Fruit fly (Drosophila melanogaster) whole organism, prepupa: ENCODE data around the gene Bub3.
A peak's percentile ranks its signal among the peaks of the same experiment; 100 is the strongest.

Experiments
- Blimp-1 ChIP-seq: fragments of 200-800 bp; sonication (Bioruptor generic); optimal IDR thresholded peaks from 3 replicates; lab custom pipeline; 2017; ENCODE audit warnings: missing biosample characterization, missing genetic modification characterization, mild to moderate bottlenecking, moderate library complexity, missing genetic modification reagents
- CG10669 ChIP-seq: fragments of 200-800 bp; sonication (Bioruptor generic); optimal IDR thresholded peaks from 3 replicates; lab custom pipeline; 2018; ENCODE audit warnings: missing biosample characterization, mild to moderate bottlenecking, missing genetic modification characterization, moderate library complexity
- CG11294 ChIP-seq: fragments of 200-800 bp; sonication (Bioruptor generic); IDR thresholded peaks from 2 replicates; pipeline ENCODE4 v1.3.6; 2022; ENCODE audit warnings: missing biosample characterization, missing genetic modification characterization
- CG11762 ChIP-seq: fragments of 200-800 bp; sonication (Bioruptor generic); optimal IDR thresholded peaks from 3 replicates; lab custom pipeline; 2016; ENCODE audit warnings: missing biosample characterization, missing genetic modification characterization; ENCODE audit not compliant: insufficient read depth
- CG11902 ChIP-seq: fragments of 200-800 bp; sonication (Bioruptor generic); optimal IDR thresholded peaks from 3 replicates; lab custom pipeline; 2016; ENCODE audit warnings: missing biosample characterization, missing genetic modification characterization
- CG15336 ChIP-seq: fragments of 200-800 bp; sonication (Bioruptor generic); IDR thresholded peaks from 2 replicates; pipeline ENCODE4 v1.3.6; 2022; ENCODE audit warnings: missing biosample characterization, missing genetic modification characterization
- CG1621 ChIP-seq: fragments of 200-800 bp; sonication (Bioruptor generic); optimal IDR thresholded peaks from 3 replicates; lab custom pipeline; 2018; ENCODE audit warnings: missing biosample characterization, mild to moderate bottlenecking, missing genetic modification characterization
- CG3032 ChIP-seq: fragments of 200-800 bp; optimal IDR thresholded peaks from 2 replicates; lab custom pipeline; 2019; ENCODE audit warnings: missing biosample characterization, mild to moderate bottlenecking, missing genetic modification characterization, moderate library complexity
- CG31627 ChIP-seq: fragments of 200-800 bp; sonication (Bioruptor generic); optimal IDR thresholded peaks from 3 replicates; lab custom pipeline; 2016; ENCODE audit warnings: missing biosample characterization, missing genetic modification characterization
- CG34406 ChIP-seq: fragments of 200-800 bp; sonication (Bioruptor generic); optimal IDR thresholded peaks from 3 replicates; lab custom pipeline; 2016; ENCODE audit warnings: missing biosample characterization, missing genetic modification characterization
- CG3919 ChIP-seq: fragments of 200-800 bp; sonication (Bioruptor generic); optimal IDR thresholded peaks from 3 replicates; lab custom pipeline; 2016; ENCODE audit warnings: missing biosample characterization, missing genetic modification characterization
- CG4318 ChIP-seq: fragments of 200-800 bp; sonication (Bioruptor generic); optimal IDR thresholded peaks from 3 replicates; lab custom pipeline; 2017; ENCODE audit warnings: missing biosample characterization, mild to moderate bottlenecking, missing genetic modification characterization
- CG6163 ChIP-seq: fragments of 200-800 bp; sonication (Bioruptor generic); IDR thresholded peaks from 3 replicates; pipeline ENCODE4 v1.3.6; 2022; ENCODE audit warnings: missing biosample characterization, missing genetic modification characterization
- CG6276 ChIP-seq: fragments of 200-800 bp; sonication (Bioruptor generic); optimal IDR thresholded peaks from 2 replicates; lab custom pipeline; 2017; ENCODE audit warnings: missing biosample characterization, mild to moderate bottlenecking, missing genetic modification characterization
- CG6792 ChIP-seq: fragments of 200-800 bp; sonication (Bioruptor generic); optimal IDR thresholded peaks from 3 replicates; lab custom pipeline; 2016; ENCODE audit warnings: missing biosample characterization, missing genetic modification characterization
- CG6808 ChIP-seq: fragments of 200-800 bp; sonication (Bioruptor generic); optimal IDR thresholded peaks from 3 replicates; lab custom pipeline; 2017; ENCODE audit warnings: missing biosample characterization, missing genetic modification characterization, mild to moderate bottlenecking, moderate library complexity, missing genetic modification reagents
- CG6854 ChIP-seq: fragments of 200-800 bp; sonication (Bioruptor generic); optimal IDR thresholded peaks from 2 replicates; lab custom pipeline; 2017; ENCODE audit warnings: missing biosample characterization, mild to moderate bottlenecking, missing genetic modification characterization
- CG7368 ChIP-seq: fragments of 200-800 bp; sonication (Bioruptor generic); optimal IDR thresholded peaks from 3 replicates; lab custom pipeline; 2016; ENCODE audit warnings: missing biosample characterization, missing genetic modification characterization
- CG8119 ChIP-seq: fragments of 200-800 bp; sonication (Bioruptor generic); IDR thresholded peaks from 3 replicates; pipeline ENCODE4 v1.3.6; 2022; ENCODE audit warnings: missing biosample characterization, missing genetic modification characterization
- CG8319 ChIP-seq: fragments of 200-800 bp; sonication (Bioruptor generic); optimal IDR thresholded peaks from 3 replicates; lab custom pipeline; 2016; ENCODE audit warnings: missing biosample characterization, missing genetic modification characterization
- CG8632 ChIP-seq: fragments of 200-800 bp; sonication (Bioruptor generic); optimal IDR thresholded peaks from 3 replicates; lab custom pipeline; 2016; ENCODE audit warnings: missing biosample characterization, missing genetic modification characterization
- CG9139 ChIP-seq: fragments of 200-800 bp; sonication (Bioruptor generic); optimal IDR thresholded peaks from 3 replicates; lab custom pipeline; 2017; ENCODE audit warnings: missing biosample characterization, mild to moderate bottlenecking, missing genetic modification characterization
- Eip75B ChIP-seq: fragments of 200-800 bp; sonication (Bioruptor generic); optimal IDR thresholded peaks from 3 replicates; lab custom pipeline; 2016; ENCODE audit warnings: missing biosample characterization, missing genetic modification characterization
- Eip78C ChIP-seq: fragments of 200-800 bp; sonication (Bioruptor generic); peaks from one replicate; lab custom pipeline; 2016; ENCODE audit warnings: missing biosample characterization, missing genetic modification characterization
- Eip93F ChIP-seq: fragments of 200-800 bp; sonication (Bioruptor generic); optimal IDR thresholded peaks from 2 replicates; lab custom pipeline; 2016; ENCODE audit warnings: missing biosample characterization, mild to moderate bottlenecking, missing genetic modification characterization
- Ets21C ChIP-seq: fragments of 200-800 bp; sonication (Bioruptor generic); optimal IDR thresholded peaks from 3 replicates; lab custom pipeline; 2016; ENCODE audit warnings: missing biosample characterization, missing genetic modification characterization
- Ets96B ChIP-seq: fragments of 200-800 bp; optimal IDR thresholded peaks from 2 replicates; lab custom pipeline; 2019; ENCODE audit warnings: missing biosample characterization, mild to moderate bottlenecking, missing genetic modification characterization, moderate library complexity
- Hr39 ChIP-seq: fragments of 200-800 bp; sonication (Bioruptor generic); optimal IDR thresholded peaks from 2 replicates; lab custom pipeline; 2016; ENCODE audit warnings: missing biosample characterization, missing genetic modification characterization
- Lpt ChIP-seq: fragments of 200-800 bp; sonication (Bioruptor generic); optimal IDR thresholded peaks from 3 replicates; lab custom pipeline; 2016; ENCODE audit warnings: missing biosample characterization, missing genetic modification characterization
- Met ChIP-seq: fragments of 200-800 bp; sonication (Bioruptor generic); optimal IDR thresholded peaks from 3 replicates; lab custom pipeline; 2016; ENCODE audit warnings: missing biosample characterization, missing genetic modification characterization
- OdsH ChIP-seq: fragments of 200-800 bp; sonication (Bioruptor generic); optimal IDR thresholded peaks from 3 replicates; lab custom pipeline; 2016; ENCODE audit warnings: missing biosample characterization, missing genetic modification characterization
- Smox ChIP-seq: fragments of 200-800 bp; sonication (Bioruptor generic); optimal IDR thresholded peaks from 3 replicates; lab custom pipeline; 2016; ENCODE audit warnings: missing biosample characterization, missing genetic modification characterization
- Sox14 ChIP-seq: fragments of 200-800 bp; sonication (Bioruptor generic); optimal IDR thresholded peaks from 3 replicates; lab custom pipeline; 2016; ENCODE audit warnings: missing biosample characterization, missing genetic modification characterization
- cyc ChIP-seq: fragments of 200-800 bp; sonication (Bioruptor generic); optimal IDR thresholded peaks from 3 replicates; lab custom pipeline; 2016; ENCODE audit warnings: missing biosample characterization, missing genetic modification characterization
- dac ChIP-seq: fragments of 200-800 bp; sonication (Bioruptor generic); optimal IDR thresholded peaks from 2 replicates; lab custom pipeline; 2017; ENCODE audit warnings: missing biosample characterization, mild to moderate bottlenecking, missing genetic modification characterization
- dsx ChIP-seq: fragments of 200-800 bp; optimal IDR thresholded peaks from 3 replicates; lab custom pipeline; 2019; ENCODE audit warnings: missing biosample characterization, mild to moderate bottlenecking, missing genetic modification characterization, moderate library complexity; ENCODE audit not compliant: poor library complexity, severe bottlenecking
- eg ChIP-seq: fragments of 200-800 bp; sonication (Bioruptor generic); IDR thresholded peaks from 3 replicates; pipeline ENCODE4 v1.3.6; 2022; ENCODE audit warnings: missing biosample characterization, missing genetic modification characterization
- esn ChIP-seq: fragments of 200-800 bp; sonication (Bioruptor generic); optimal IDR thresholded peaks from 2 replicates; lab custom pipeline; 2016; ENCODE audit warnings: missing biosample characterization, mild to moderate bottlenecking, missing genetic modification characterization, moderate library complexity
- fd59A ChIP-seq: fragments of 200-800 bp; sonication (Bioruptor generic); optimal IDR thresholded peaks from 2 replicates; lab custom pipeline; 2017; ENCODE audit warnings: missing biosample characterization, mild to moderate bottlenecking, missing genetic modification characterization, missing genetic modification reagents
- fd85E ChIP-seq: fragments of 200-800 bp; sonication (Bioruptor generic); optimal IDR thresholded peaks from 3 replicates; lab custom pipeline; 2016; ENCODE audit warnings: missing biosample characterization, missing genetic modification characterization
- lz ChIP-seq: fragments of 200-800 bp; sonication (Bioruptor generic); optimal IDR thresholded peaks from 3 replicates; lab custom pipeline; 2016; ENCODE audit warnings: missing biosample characterization, missing genetic modification characterization
- net ChIP-seq: fragments of 200-800 bp; sonication (Bioruptor generic); optimal IDR thresholded peaks from 3 replicates; lab custom pipeline; 2016; ENCODE audit warnings: missing biosample characterization, missing genetic modification characterization
- pdm3 ChIP-seq: fragments of 200-800 bp; sonication (Bioruptor generic); optimal IDR thresholded peaks from 3 replicates; lab custom pipeline; 2016; ENCODE audit warnings: missing biosample characterization, missing genetic modification characterization
- spab ChIP-seq: fragments of 200-800 bp; sonication (Bioruptor generic); optimal IDR thresholded peaks from 2 replicates; lab custom pipeline; 2017; ENCODE audit warnings: missing biosample characterization, mild to moderate bottlenecking, missing genetic modification characterization, missing genetic modification reagents
- svp ChIP-seq: fragments of 200-800 bp; sonication (Bioruptor generic); peaks from one replicate; lab custom pipeline; 2016; ENCODE audit warnings: missing biosample characterization, missing genetic modification characterization
- topi ChIP-seq: fragments of 200-800 bp; sonication (Bioruptor generic); optimal IDR thresholded peaks from 3 replicates; lab custom pipeline; 2016; ENCODE audit warnings: missing biosample characterization, missing genetic modification characterization
- vri ChIP-seq: fragments of 200-800 bp; sonication (Bioruptor generic); optimal IDR thresholded peaks from 3 replicates; lab custom pipeline; 2016; ENCODE audit warnings: missing biosample characterization, mild to moderate bottlenecking, missing genetic modification characterization

The Bub3 gene

DNA sequence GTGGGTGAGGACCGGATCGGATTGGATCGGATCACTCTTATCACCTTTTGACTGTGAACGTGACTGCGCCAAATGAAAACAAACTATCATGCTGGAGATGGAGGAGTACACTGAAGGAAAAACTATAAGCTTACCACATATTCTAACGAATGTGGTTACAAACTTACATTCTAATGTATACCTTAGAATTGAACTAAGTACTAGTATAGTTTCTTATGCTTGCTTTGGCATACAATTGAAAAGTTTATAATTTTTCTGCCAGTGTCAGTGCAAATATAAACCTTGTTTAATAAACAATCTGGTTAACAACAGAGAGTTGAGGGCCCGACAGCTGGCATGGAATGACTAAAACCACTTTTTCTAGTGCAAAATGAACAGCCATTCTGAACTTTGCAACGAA is 42.3 kb upstream of the Bub3 start (continued):
- TF ChIP-seq CG6808 (GFP tag; lab: Kevin White, UChicago) (no peak), net (GFP tag; lab: Kevin White, UChicago) (no peak), CG7368 (GFP tag; lab: Kevin White, UChicago) (no peak), CG8632 (GFP tag; lab: Kevin White, UChicago) (no peak), eg (GFP tag; lab: Robert Waterston, UW) (peak; percentile 76), Ets96B (tag; lab: Kevin White, UChicago) (no peak), Sox14 (GFP tag; lab: Kevin White, UChicago) (no peak), esn (GFP tag; lab: Kevin White, UChicago) (no peak), Eip93F (GFP tag; lab: Kevin White, UChicago) (no peak), CG6854 (GFP tag; lab: Kevin White, UChicago) (no peak), Smox (GFP tag; lab: Kevin White, UChicago) (no peak), CG6792 (no peak), CG1621 (no peak), CG11762 (GFP tag; lab: Kevin White, UChicago) (no peak), lz (GFP tag; lab: Kevin White, UChicago) (no peak), CG9139 (GFP tag; lab: Kevin White, UChicago) (no peak), CG6163 (GFP tag; lab: Robert Waterston, UW) (peak; percentile 45; the same call in 2 of the 3 replicates)

DNA sequence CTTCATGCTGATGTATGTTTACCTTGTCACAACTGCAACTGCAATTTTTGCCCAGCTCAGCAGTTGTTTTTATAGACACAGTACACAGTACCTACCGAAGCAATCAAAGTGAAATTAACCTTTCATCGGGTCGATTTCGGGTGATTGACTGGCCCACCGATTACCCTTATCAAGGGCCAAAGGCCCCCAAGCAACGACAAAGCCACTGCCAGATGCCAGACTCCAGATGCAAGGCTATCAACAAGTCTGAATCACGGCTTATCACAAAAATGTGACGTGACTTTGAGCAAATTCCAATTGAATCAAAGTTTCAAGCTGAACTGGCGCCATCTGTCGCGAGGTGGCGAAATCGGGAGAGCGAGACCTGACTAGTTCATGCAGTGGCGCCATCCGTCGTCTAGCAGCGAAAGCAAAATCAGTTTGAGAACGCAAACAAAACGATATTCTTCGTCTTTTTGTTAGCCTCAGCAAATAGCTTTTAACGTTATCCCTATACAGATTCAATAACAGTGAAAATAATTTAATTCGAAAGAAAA is 41.6 kb upstream of the Bub3 start, which contains the start of gene Obp99b:
Gene Obp99b (minus strand): TSS at position 115 of the 536 bp plus-strand sequence.
- peak; percentile 77 for TF ChIP-seq Met
- TF ChIP-seq CG3032 (tag; lab: Kevin White, UChicago): peak; percentile 55
- TF ChIP-seq fd85E (GFP tag; lab: Kevin White, UChicago): no peak
- TF ChIP-seq Eip78C: peak; percentile 91
- peak; percentile 79 for TF ChIP-seq OdsH (GFP tag; lab: Kevin White, UChicago)
- TF ChIP-seq CG8632 (GFP tag; lab: Kevin White, UChicago): peak; percentile 39
- peak; percentile 37 for TF ChIP-seq CG11762 (GFP tag; lab: Kevin White, UChicago)
- TF ChIP-seq net (GFP tag; lab: Kevin White, UChicago): peak; percentile 80
- TF ChIP-seq CG3919: peak; percentile 91
- TF ChIP-seq dsx: peak; percentile 34
- TF ChIP-seq CG15336 (GFP tag; lab: Robert Waterston, UW): peak; percentile 50
- TF ChIP-seq dac (GFP tag; lab: Kevin White, UChicago): peak; percentile 86
- peak; percentile 68 for TF ChIP-seq fd59A (GFP tag; lab: Kevin White, UChicago)
- TF ChIP-seq CG4318 (GFP tag; lab: Kevin White, UChicago): peak; percentile 5
- peak; percentile 48 for TF ChIP-seq CG6276 (GFP tag; lab: Kevin White, UChicago)
- peak; percentile 50 for TF ChIP-seq Ets96B (tag; lab: Kevin White, UChicago)
- TF ChIP-seq CG9139 (GFP tag; lab: Kevin White, UChicago): peak; percentile 48
- peak; percentile 68 for TF ChIP-seq CG6808 (GFP tag; lab: Kevin White, UChicago)
- peak; percentile 41 for TF ChIP-seq Lpt (GFP tag; lab: Kevin White, UChicago)
- peak; percentile 60 for TF ChIP-seq CG8319 (GFP tag; lab: Kevin White, UChicago)
- TF ChIP-seq CG31627 (GFP tag; lab: Kevin White, UChicago): peak; percentile 58
- TF ChIP-seq spab (GFP tag; lab: Kevin White, UChicago): peak; percentile 53
- peak; percentile 69 for TF ChIP-seq esn (GFP tag; lab: Kevin White, UChicago)
- TF ChIP-seq CG11294 (GFP tag; lab: Robert Waterston, UW): peak; percentile 48; the same call in 1 of the 2 replicates
- TF ChIP-seq vri (GFP tag; lab: Kevin White, UChicago): peak; percentile 53
- TF ChIP-seq CG10669 (GFP tag; lab: Kevin White, UChicago): peak; percentile 68
- peak; percentile 45 for TF ChIP-seq CG34406 (GFP tag; lab: Kevin White, UChicago)
- TF ChIP-seq Eip75B (GFP tag; lab: Kevin White, UChicago): peak; percentile 78
- TF ChIP-seq Ets21C (GFP tag; lab: Kevin White, UChicago): no peak
- TF ChIP-seq CG11902 (GFP tag; lab: Kevin White, UChicago): peak; percentile 7
- no peak for TF ChIP-seq Blimp-1 (GFP tag; lab: Kevin White, UChicago)
- no peak for TF ChIP-seq CG6854 (GFP tag; lab: Kevin White, UChicago)
- TF ChIP-seq svp (GFP tag; lab: Kevin White, UChicago): peak; percentile 100
- peak; percentile 44 for TF ChIP-seq CG6792
- TF ChIP-seq CG8119 (GFP tag; lab: Robert Waterston, UW): peak; percentile 29; the same call in 1 of the 3 replicates
- peak; percentile 53 for TF ChIP-seq Hr39 (GFP tag; lab: Kevin White, UChicago)
- TF ChIP-seq Eip93F (GFP tag; lab: Kevin White, UChicago): no peak
- TF ChIP-seq topi (GFP tag; lab: Kevin White, UChicago): peak; percentile 66
- TF ChIP-seq lz (GFP tag; lab: Kevin White, UChicago): peak; percentile 63
- TF ChIP-seq cyc (GFP tag; lab: Kevin White, UChicago): peak; percentile 61
- peak; percentile 78 for TF ChIP-seq CG7368 (GFP tag; lab: Kevin White, UChicago)
- peak; percentile 79 for TF ChIP-seq pdm3 (GFP tag; lab: Kevin White, UChicago)
